Worm (Caenorhabditis elegans) whole organism, L1 larva: Measurements from ENCODE around the gene lipl-7.

Source experiments
- aha-1 ChIP-seq: fragments of 150-350 bp; optimal IDR thresholded peaks from 2 replicates; lab custom pipeline; 2014; ENCODE audit warnings: missing biosample characterization, missing genetic modification characterization
- efl-3 ChIP-seq: fragments of 200-800 bp; sonication (Bioruptor generic); optimal IDR thresholded peaks from 2 replicates; lab custom pipeline; 2018; ENCODE audit warnings: mild to moderate bottlenecking, missing genetic modification characterization, missing compliant biosample characterization
- elt-3 ChIP-seq, 6 experiments: fragments of 150-350 bp in 1 of 6; sonication (generic microtip); optimal IDR thresholded peaks; 2 replicates each; lab custom pipeline; 2017 to 2018; ENCODE audit warnings: missing biosample characterization in 6 of 6, missing genetic modification characterization in 6 of 6, inconsistent platforms in 1 of 6
- fos-1 ChIP-seq: fragments of 150-350 bp; optimal IDR thresholded peaks from 2 replicates; lab custom pipeline; 2014; ENCODE audit warnings: missing biosample characterization, missing genetic modification characterization
- lin-39 ChIP-seq: fragments of 150-350 bp; optimal IDR thresholded peaks from 2 replicates; lab custom pipeline; 2014; ENCODE audit warnings: missing biosample characterization, missing genetic modification reagents, missing genetic modification characterization
- nhr-76 ChIP-seq: sonication (generic microtip); optimal IDR thresholded peaks from 2 replicates; lab custom pipeline; 2017; ENCODE audit warnings: missing biosample characterization, missing genetic modification characterization
- pax-3 ChIP-seq: fragments of 200-800 bp; sonication (Bioruptor generic); optimal IDR thresholded peaks from 2 replicates; lab custom pipeline; 2018; ENCODE audit warnings: mild to moderate bottlenecking, missing genetic modification characterization, moderate library complexity, missing compliant biosample characterization
- snpc-4 ChIP-seq: fragments of 150-350 bp; optimal IDR thresholded peaks from 2 replicates; lab custom pipeline; 2014; ENCODE audit warnings: missing biosample characterization, missing genetic modification characterization
- snu-23 ChIP-seq: sonication (generic microtip); optimal IDR thresholded peaks from 2 replicates; lab custom pipeline; 2016; ENCODE audit warnings: missing genetic modification characterization, missing compliant biosample characterization
- unc-62 ChIP-seq: fragments of 150-350 bp; optimal IDR thresholded peaks from 2 replicates; lab custom pipeline; 2014; ENCODE audit warnings: missing biosample characterization, missing genetic modification reagents, missing genetic modification characterization
- unc-98 ChIP-seq: fragments of 200-800 bp; sonication (Bioruptor generic); IDR thresholded peaks from 2 replicates; pipeline ENCODE4 v1.3.6; 2022; ENCODE audit warnings: missing genetic modification characterization, missing compliant biosample characterization

DNA sequence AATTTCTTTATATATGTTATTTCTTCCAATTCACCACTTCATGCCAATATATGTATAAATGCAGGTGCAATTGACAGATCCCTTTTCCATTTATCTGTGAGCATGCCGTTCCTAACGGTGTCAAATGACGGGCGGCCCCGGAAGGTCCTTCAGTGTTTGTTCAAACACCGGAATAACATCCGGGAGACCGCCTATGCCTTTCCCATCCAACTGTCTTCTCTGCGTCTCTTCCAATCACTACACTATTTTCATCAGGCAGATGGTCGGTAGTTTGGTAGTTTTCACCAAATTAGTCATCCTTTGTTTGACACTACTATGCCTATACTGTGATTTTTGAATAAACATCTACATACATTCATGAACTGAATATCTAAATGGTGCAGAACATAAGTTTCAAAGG is 51.0 kb downstream of the lipl-7 start:
- no peak for TF ChIP-seq lin-39 (tag; lab: Kevin White, UChicago)
- no peak for TF ChIP-seq nhr-76 (tag; lab: Kevin White, UChicago)
- TF ChIP-seq pax-3 (tag; lab: Kevin White, UChicago), result no peak
- TF ChIP-seq elt-3 (tag; optimal IDR thresholded peaks at IDR 0.05; lab: Kevin White, UChicago), result no peak
- no peak for TF ChIP-seq snu-23 (GFP tag; lab: Kevin White, UChicago)
- no peak for TF ChIP-seq aha-1
- no peak for TF ChIP-seq snpc-4 (tag; lab: Kevin White, UChicago)
- no peak for TF ChIP-seq fos-1 (tag; lab: Kevin White, UChicago)
- TF ChIP-seq efl-3, result no peak
- TF ChIP-seq unc-98 (GFP tag; lab: Robert Waterston, UW), result no peak
- TF ChIP-seq unc-62, result no peak
